Worm (Caenorhabditis elegans): ENCODE measurements around the gene lin-23.

lin-23 gene

ce11 chrII:6355396-6356346 is 15.4 kb upstream of the lin-23 start, which contains the start of gene C32D5.11:
Gene C32D5.11 (minus strand): TSS chrII:6355446.
- peak; percentile 80 to 86 for TF ChIP-seq lin-35 (GFP tag; optimal IDR thresholded peaks at IDR 0.05)
- TF ChIP-seq lin-14 (GFP tag; optimal IDR thresholded peaks at IDR 0.05), result peak; percentile 91
- TF ChIP-seq mdl-1 (tag; optimal IDR thresholded peaks at IDR 0.05), result peak in 1 of 2 experiments; percentile 61
- peak; percentile 84 for TF ChIP-seq nhr-47 (tag; optimal IDR thresholded peaks at IDR 0.05)
- TF ChIP-seq egl-13 (tag; optimal IDR thresholded peaks at IDR 0.05), result peak; percentile 21
- TF ChIP-seq nhr-237 (tag; optimal IDR thresholded peaks at IDR 0.05), result no peak
- TF ChIP-seq tbx-2 (tag; optimal IDR thresholded peaks at IDR 0.05), result peak; percentile 73
- TF ChIP-seq C04F5.9 (tag; optimal IDR thresholded peaks at IDR 0.05), result peak; percentile 8
- no peak for TF ChIP-seq nhr-76 (tag; optimal IDR thresholded peaks at IDR 0.05)
- TF ChIP-seq xbp-1 (tag; optimal IDR thresholded peaks at IDR 0.05), result peak; percentile 79
- peak; percentile 83 for TF ChIP-seq swsn-7 (tag; optimal IDR thresholded peaks at IDR 0.05)
- TF ChIP-seq Y116A8C.19 (tag; optimal IDR thresholded peaks at IDR 0.05; ENCODE audit: borderline replicate concordance), result no peak
- peak; percentile 47 for TF ChIP-seq nhr-90 (tag; optimal IDR thresholded peaks at IDR 0.05; ENCODE audit: poor library complexity)
- TF ChIP-seq jun-1 (tag; optimal IDR thresholded peaks at IDR 0.05), result peak; percentile 48
- no peak for TF ChIP-seq aha-1 (tag; optimal IDR thresholded peaks at IDR 0.05)
- TF ChIP-seq ets-5 (GFP tag; IDR thresholded peaks at IDR 0.05), result no peak
- TF ChIP-seq sup-37 (GFP tag; optimal IDR thresholded peaks at IDR 0.05), result no peak
- peak; percentile 82 for TF ChIP-seq nhr-85 (tag)
- TF ChIP-seq lin-13 (GFP tag; optimal IDR thresholded peaks at IDR 0.05), result peak; percentile 69
- peak; percentile 32; the same call in 1 of the 2 replicates for TF ChIP-seq grh-1 (GFP tag; IDR thresholded peaks at IDR 0.05)
- peak; percentile 82 to 86 for TF ChIP-seq lsy-2 (tag; optimal IDR thresholded peaks at IDR 0.05)
- peak; percentile 68 for TF ChIP-seq dsc-1 (tag; optimal IDR thresholded peaks at IDR 0.05)
- TF ChIP-seq irx-1 (tag; optimal IDR thresholded peaks at IDR 0.05), result peak; percentile 63
- TF ChIP-seq rnt-1 (tag; optimal IDR thresholded peaks at IDR 0.05), result peak; percentile 86
- peak; percentile 54 for TF ChIP-seq F16B12.6 (tag; optimal IDR thresholded peaks at IDR 0.05)
- TF ChIP-seq fkh-10 (GFP tag; optimal IDR thresholded peaks at IDR 0.05), result no peak
- TF ChIP-seq elt-3 (tag; optimal IDR thresholded peaks at IDR 0.05), result peak in 2 of 6 experiments; percentile 17 to 45
- peak; percentile 49 for TF ChIP-seq lir-3 (tag; optimal IDR thresholded peaks at IDR 0.05; ENCODE audit: poor library complexity)
- peak; percentile 12 for TF ChIP-seq lin-39 (tag; optimal IDR thresholded peaks at IDR 0.05)
- TF ChIP-seq zag-1 (tag; optimal IDR thresholded peaks at IDR 0.05), result no peak
- peak; percentile 91 for TF ChIP-seq fkh-8 (tag; optimal IDR thresholded peaks at IDR 0.05)
- peak; percentile 16 for TF ChIP-seq snpc-4 (tag; optimal IDR thresholded peaks at IDR 0.05)
- TF ChIP-seq nhr-71 (tag; optimal IDR thresholded peaks at IDR 0.05), result peak; percentile 89
- peak; percentile 67 for TF ChIP-seq blmp-1 (tag; optimal IDR thresholded peaks at IDR 0.05)
- TF ChIP-seq unc-130 (tag; optimal IDR thresholded peaks at IDR 0.05), result peak; percentile 49
- peak; percentile 63 for TF ChIP-seq ztf-4 (tag; optimal IDR thresholded peaks at IDR 0.05)
- TF ChIP-seq hlh-17 (GFP tag; optimal IDR thresholded peaks at IDR 0.05; ENCODE audit: borderline replicate concordance), result no peak
- no peak for TF ChIP-seq tlp-1 (tag; optimal IDR thresholded peaks at IDR 0.05)
- TF ChIP-seq nhr-77 (tag; optimal IDR thresholded peaks at IDR 0.05), result peak; percentile 72
- peak; percentile 35 for TF ChIP-seq fos-1 (tag; optimal IDR thresholded peaks at IDR 0.05)
- peak; percentile 88 for TF ChIP-seq snu-23 (GFP tag; optimal IDR thresholded peaks at IDR 0.05)
- peak; percentile 57 for TF ChIP-seq lin-15B (tag; optimal IDR thresholded peaks at IDR 0.05)
- peak; percentile 57 to 75 for TF ChIP-seq efl-1 (optimal IDR thresholded peaks at IDR 0.05)
- TF ChIP-seq efl-1 (GFP tag; optimal IDR thresholded peaks at IDR 0.05 in 1 of 2), result peak; percentile 72 to 97
- no peak for TF ChIP-seq C34B4.2 (tag; optimal IDR thresholded peaks at IDR 0.05)
- peak; percentile 90 for TF ChIP-seq C16A3.4 (tag; optimal IDR thresholded peaks at IDR 0.05)
- peak; percentile 87 for TF ChIP-seq nhr-20 (tag; optimal IDR thresholded peaks at IDR 0.05)
- no peak for TF ChIP-seq sptf-1 (tag; optimal IDR thresholded peaks at IDR 0.05)
- TF ChIP-seq efl-3 (GFP tag; optimal IDR thresholded peaks at IDR 0.05), result no peak
- peak; percentile 85 for TF ChIP-seq mep-1 (tag; optimal IDR thresholded peaks at IDR 0.05)
- TF ChIP-seq ceh-82 (tag; optimal IDR thresholded peaks at IDR 0.05), result peak; percentile 51 to 77 (median 70)
- no peak for TF ChIP-seq ama-1 (optimal IDR thresholded peaks at IDR 0.05)
